Fruit fly (Drosophila melanogaster): ENCODE data around the gene NP15.6.

NP15.6 gene

dm6 chr3R:19027165-19027564 is at the start of gene NP15.6:
NP15.6 (plus strand) TSS chr3R:19027368.
- TF ChIP-seq Hr96 (GFP tag; optimal IDR thresholded peaks at IDR 0.05) (no peak), CG12768 (GFP tag; optimal IDR thresholded peaks at IDR 0.05) (no peak), cic (GFP tag; optimal IDR thresholded peaks at IDR 0.05) (no peak)

DNA sequence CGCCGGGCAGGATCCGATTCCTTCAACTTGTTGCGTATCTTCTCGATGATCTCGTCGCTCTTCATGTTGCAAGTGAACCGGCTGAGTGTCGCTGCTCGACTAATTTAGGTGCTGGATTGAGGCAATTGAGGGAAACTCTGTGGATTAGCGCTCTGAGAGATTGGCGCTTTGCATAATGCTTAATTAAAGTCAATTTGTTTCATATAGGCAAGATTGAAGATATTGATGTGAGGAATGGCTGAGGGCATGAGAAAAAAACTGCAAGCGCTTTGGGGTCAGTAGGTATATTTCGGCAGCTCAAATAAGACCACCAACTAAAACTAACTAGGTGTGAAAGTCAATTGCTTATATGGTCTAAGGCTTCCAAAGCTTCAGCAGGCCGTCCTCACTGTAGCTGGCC is 48.5 kb upstream of the NP15.6 start, which contains the start of gene euc:
TSS of gene euc (minus strand) at position 101 of the 400 bp plus-strand sequence.
- TF ChIP-seq CG1620 (GFP tag; optimal IDR thresholded peaks at IDR 0.05) (no peak), Crg-1 (GFP tag; optimal IDR thresholded peaks at IDR 0.05) (no peak), toe (GFP tag; optimal IDR thresholded peaks at IDR 0.05) (no peak), Mnt (GFP tag; optimal IDR thresholded peaks at IDR 0.05) (no peak), CG12768 (GFP tag; optimal IDR thresholded peaks at IDR 0.05) (no peak), bab1 (GFP tag; optimal IDR thresholded peaks at IDR 0.05) (no peak), ovo (GFP tag; optimal IDR thresholded peaks at IDR 0.05) (no peak), CG5204 (GFP tag; optimal IDR thresholded peaks at IDR 0.05) (no peak), CG7045 (GFP tag; optimal IDR thresholded peaks at IDR 0.05) (no peak), Clk (GFP tag; optimal IDR thresholded peaks at IDR 0.05) (no peak), CG33017 (tag; optimal IDR thresholded peaks at IDR 0.05) (no peak), CG14711 (tag; optimal IDR thresholded peaks at IDR 0.05) (no peak)

DNA sequence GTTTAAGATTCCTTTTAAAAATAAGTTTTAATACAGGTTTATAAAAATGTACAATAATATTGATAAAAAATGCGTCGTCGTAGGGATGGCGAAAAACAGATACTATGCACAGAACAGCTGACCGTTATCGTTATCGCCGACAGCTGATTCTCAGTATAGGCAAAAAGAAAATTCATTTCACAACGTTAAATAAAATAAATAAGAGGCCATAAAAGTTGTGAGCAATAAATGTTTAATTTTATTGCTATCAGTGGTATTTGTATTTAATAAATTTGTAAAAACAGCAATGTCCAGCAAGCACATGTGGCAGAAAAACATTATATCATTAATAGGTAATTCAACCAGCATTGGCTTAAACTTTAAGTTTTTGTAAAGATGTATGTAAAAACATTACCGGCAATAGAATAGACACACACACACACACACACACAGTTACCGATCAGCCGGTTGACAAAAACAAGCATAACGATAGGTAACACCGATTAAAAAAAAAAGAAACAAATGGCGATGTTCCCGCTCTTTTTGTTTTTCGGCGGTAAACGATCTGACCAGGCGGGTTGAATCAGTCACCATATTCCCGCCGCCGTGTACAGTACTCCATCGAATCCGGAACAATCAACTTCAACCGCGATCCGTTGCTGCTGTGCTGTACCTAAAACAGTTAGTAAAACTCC is 46.2 kb upstream of the NP15.6 start, which contains the start of the genes dnk and Smu1:
TSS of gene dnk (plus strand) at position 133 of the 674 bp plus-strand sequence.
TSS of gene Smu1 (minus strand) at position 462 of the 674 bp plus-strand sequence.
- TF ChIP-seq Clk (GFP tag; optimal IDR thresholded peaks at IDR 0.05) (no peak), tj (GFP tag; optimal IDR thresholded peaks at IDR 0.05) (peak; percentile 35), CG5204 (GFP tag; optimal IDR thresholded peaks at IDR 0.05) (no peak), Hr96 (GFP tag; optimal IDR thresholded peaks at IDR 0.05) (no peak), bab1 (GFP tag; optimal IDR thresholded peaks at IDR 0.05) (no peak), CG14711 (tag; optimal IDR thresholded peaks at IDR 0.05) (no peak), CG7045 (GFP tag; optimal IDR thresholded peaks at IDR 0.05) (no peak), CG12768 (GFP tag; optimal IDR thresholded peaks at IDR 0.05) (no peak), cnc (optimal IDR thresholded peaks at IDR 0.05) (no peak), pad (GFP tag; optimal IDR thresholded peaks at IDR 0.05) (no peak), CG7101 (tag; optimal IDR thresholded peaks at IDR 0.05) (no peak), Crg-1 (GFP tag; optimal IDR thresholded peaks at IDR 0.05) (no peak), toe (GFP tag; optimal IDR thresholded peaks at IDR 0.05) (no peak), kay (GFP tag; ENCODE audit: borderline replicate concordance) (peak; percentile 90), CG33017 (tag; optimal IDR thresholded peaks at IDR 0.05) (no peak), Mnt (GFP tag; optimal IDR thresholded peaks at IDR 0.05) (no peak), CG11617 (GFP tag; optimal IDR thresholded peaks at IDR 0.05) (peak; percentile 60), CG1620 (GFP tag; optimal IDR thresholded peaks at IDR 0.05) (no peak), ovo (GFP tag; optimal IDR thresholded peaks at IDR 0.05) (no peak), cic (GFP tag; optimal IDR thresholded peaks at IDR 0.05) (no peak)

DNA sequence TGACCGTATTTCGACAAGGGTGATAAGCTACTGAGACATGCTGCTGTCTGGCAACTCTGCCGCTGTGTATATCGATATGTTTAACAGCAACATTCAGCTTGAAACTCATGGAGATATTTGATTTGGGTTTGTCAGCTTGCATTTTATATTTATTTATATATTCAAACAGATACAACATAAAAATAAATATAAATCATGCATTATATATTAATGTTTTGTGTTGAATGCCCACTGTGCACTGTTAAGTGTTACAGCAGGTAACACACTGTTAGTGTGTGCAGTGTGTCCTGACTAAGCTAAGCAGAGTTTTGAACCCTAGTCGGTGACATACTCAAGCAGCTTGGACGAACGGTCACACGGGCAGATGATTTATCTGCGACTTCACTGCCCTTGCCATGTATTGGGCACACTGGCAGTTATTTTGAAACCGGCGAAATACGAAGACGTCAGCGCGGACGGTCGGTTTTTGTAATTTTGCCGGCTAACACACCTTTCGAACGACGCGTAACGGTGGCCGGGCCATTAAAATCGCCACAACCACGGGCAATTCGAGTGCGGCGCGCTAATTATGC is 43.5 kb upstream of the NP15.6 start, which contains the start of the genes snRNP-U1-C and gukh:
TSS of gene snRNP-U1-C (minus strand) at position 37 of the 572 bp plus-strand sequence.
TSS of gene gukh (plus strand) at position 412 of the 572 bp plus-strand sequence.
- TF ChIP-seq cnc (optimal IDR thresholded peaks at IDR 0.05) (no peak), cic (GFP tag; optimal IDR thresholded peaks at IDR 0.05) (peak; percentile 39), CG12768 (GFP tag; optimal IDR thresholded peaks at IDR 0.05) (peak; percentile 70), CG11617 (GFP tag; optimal IDR thresholded peaks at IDR 0.05) (peak; percentile 77), CG5204 (GFP tag; optimal IDR thresholded peaks at IDR 0.05) (peak; percentile 73), bab1 (GFP tag; optimal IDR thresholded peaks at IDR 0.05) (peak; percentile 83), Crg-1 (GFP tag; optimal IDR thresholded peaks at IDR 0.05) (no peak), pad (GFP tag; optimal IDR thresholded peaks at IDR 0.05) (peak; percentile 50), tj (GFP tag; optimal IDR thresholded peaks at IDR 0.05) (peak; percentile 50), toe (GFP tag; optimal IDR thresholded peaks at IDR 0.05) (peak; percentile 63), ovo (GFP tag; optimal IDR thresholded peaks at IDR 0.05) (peak; percentile 68), CG1620 (GFP tag; optimal IDR thresholded peaks at IDR 0.05) (peak; percentile 67), Clk (GFP tag; optimal IDR thresholded peaks at IDR 0.05) (peak; percentile 65), CG7101 (tag; optimal IDR thresholded peaks at IDR 0.05) (peak; percentile 84), Hr96 (GFP tag; optimal IDR thresholded peaks at IDR 0.05) (peak; percentile 24), CG14711 (tag; optimal IDR thresholded peaks at IDR 0.05) (peak; percentile 81), CG7045 (GFP tag; optimal IDR thresholded peaks at IDR 0.05) (peak; percentile 75), Mnt (GFP tag; optimal IDR thresholded peaks at IDR 0.05) (peak; percentile 57), kay (GFP tag; ENCODE audit: borderline replicate concordance) (no peak), CG33017 (tag; optimal IDR thresholded peaks at IDR 0.05) (peak; percentile 78)

DNA sequence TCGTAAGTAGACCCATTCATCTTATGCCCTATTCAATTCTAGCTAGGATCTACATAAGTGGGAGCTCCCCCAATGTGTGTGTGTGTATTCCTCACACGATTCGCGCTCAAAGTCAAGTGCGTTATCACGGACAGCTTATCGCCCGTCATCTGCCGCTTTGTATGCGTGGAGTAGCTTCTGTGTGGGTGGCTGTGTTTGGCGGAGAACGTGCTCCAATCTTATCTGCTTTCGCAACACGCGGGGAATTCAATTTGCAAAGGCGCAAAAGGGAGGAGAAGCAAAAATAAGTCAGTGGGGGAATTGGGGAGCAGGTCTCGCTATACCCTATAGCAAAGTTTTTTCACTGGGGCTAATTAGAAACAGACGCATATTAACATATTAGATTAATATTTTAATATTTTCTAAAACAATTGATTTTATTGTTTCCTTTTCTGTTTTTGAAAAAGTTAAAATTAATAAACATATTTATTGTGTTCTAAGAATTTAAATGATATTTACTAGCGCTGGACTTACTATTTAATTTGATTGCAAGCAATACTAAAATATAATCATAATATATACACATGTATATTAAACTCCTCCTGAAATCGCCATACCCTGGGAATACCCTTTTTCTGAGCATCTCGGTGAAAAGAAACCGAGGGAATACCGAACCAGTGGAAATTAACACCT is 41.9 kb upstream of the NP15.6 start:
- TF ChIP-seq CG12768 (GFP tag; optimal IDR thresholded peaks at IDR 0.05) (peak; percentile 57), CG14711 (tag; optimal IDR thresholded peaks at IDR 0.05) (peak; percentile 82), Mnt (GFP tag; optimal IDR thresholded peaks at IDR 0.05) (peak; percentile 35), Clk (GFP tag; optimal IDR thresholded peaks at IDR 0.05) (no peak), kay (GFP tag; ENCODE audit: borderline replicate concordance) (no peak), Hr96 (GFP tag; optimal IDR thresholded peaks at IDR 0.05) (no peak), CG7045 (GFP tag; optimal IDR thresholded peaks at IDR 0.05) (peak; percentile 46), bab1 (GFP tag; optimal IDR thresholded peaks at IDR 0.05) (peak; percentile 62), CG33017 (tag; optimal IDR thresholded peaks at IDR 0.05) (peak; percentile 66), CG1620 (GFP tag; optimal IDR thresholded peaks at IDR 0.05) (no peak), CG5204 (GFP tag; optimal IDR thresholded peaks at IDR 0.05) (peak; percentile 44), ovo (GFP tag; optimal IDR thresholded peaks at IDR 0.05) (no peak), pad (GFP tag; optimal IDR thresholded peaks at IDR 0.05) (peak; percentile 74), tj (GFP tag; optimal IDR thresholded peaks at IDR 0.05) (no peak), Crg-1 (GFP tag; optimal IDR thresholded peaks at IDR 0.05) (peak; percentile 9), CG7101 (tag; optimal IDR thresholded peaks at IDR 0.05) (peak; percentile 86), cnc (optimal IDR thresholded peaks at IDR 0.05) (no peak), CG11617 (GFP tag; optimal IDR thresholded peaks at IDR 0.05) (peak; percentile 80), toe (GFP tag; optimal IDR thresholded peaks at IDR 0.05) (peak; percentile 1), cic (GFP tag; optimal IDR thresholded peaks at IDR 0.05) (no peak)
